Worm (Caenorhabditis elegans): ENCODE results near the gene lin-14.

DNA sequence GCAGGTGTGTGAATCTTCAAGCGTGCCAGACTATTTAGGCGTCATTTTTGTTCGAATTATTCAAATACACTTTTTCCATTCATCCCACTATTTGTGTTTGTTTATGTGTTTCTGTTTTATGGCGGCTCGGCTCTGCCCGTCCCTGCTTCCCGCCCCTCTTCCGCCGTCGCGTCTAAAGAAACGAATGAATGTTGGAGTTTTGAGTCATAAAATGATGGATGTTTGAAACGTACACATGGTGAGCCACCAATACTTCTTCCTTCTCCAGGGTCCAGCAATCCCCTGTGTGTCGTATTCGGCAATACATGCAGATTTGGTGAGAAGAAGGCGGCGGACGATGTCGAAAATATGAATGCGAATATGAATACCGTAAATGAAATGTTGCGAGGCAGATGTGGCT, 2.4 kb upstream of the lin-14 start:
- TF ChIP-seq lir-3 (tag; optimal IDR thresholded peaks at IDR 0.05) (no peak), nhr-111 (GFP tag; optimal IDR thresholded peaks at IDR 0.05) (no peak), zip-11 (GFP tag; IDR thresholded peaks at IDR 0.05) (no peak)

All from whole organism, L4 larva.